Worm (Caenorhabditis elegans) whole organism, late embryonic: ENCODE data around the gene Y57E12AL.1.
"Not testable (repeated sequence)": the region's sequence is repeated elsewhere in the genome, so short reads cannot be mapped to it uniquely, and the experiment has no call there.

Experiments
- C08G9.2 ChIP-seq: sonication (generic microtip); optimal IDR thresholded peaks from 2 replicates; lab custom pipeline; 2016; ENCODE audit warnings: mild to moderate bottlenecking, missing genetic modification characterization, moderate library complexity, missing compliant biosample characterization
- C38D4.7 ChIP-seq: fragments of 200-800 bp; sonication (Bioruptor generic); optimal IDR thresholded peaks from 2 replicates; lab custom pipeline; 2018; ENCODE audit warnings: mild to moderate bottlenecking, missing genetic modification characterization, moderate library complexity, missing compliant biosample characterization
- F13H6.1 ChIP-seq: sonication (generic microtip); optimal IDR thresholded peaks from 2 replicates; lab custom pipeline; 2016; ENCODE audit warnings: missing genetic modification characterization, missing compliant biosample characterization
- K02D7.2 ChIP-seq: sonication (generic microtip); optimal IDR thresholded peaks from 2 replicates; lab custom pipeline; 2017; ENCODE audit warnings: mild to moderate bottlenecking, missing genetic modification characterization, missing compliant biosample characterization
- T23F11.4 ChIP-seq: fragments of 200-800 bp; sonication (Bioruptor generic); optimal IDR thresholded peaks from 2 replicates; lab custom pipeline; 2018; ENCODE audit warnings: mild to moderate bottlenecking, missing genetic modification characterization, missing compliant biosample characterization
- ahr-1 ChIP-seq: sonication (generic microtip); optimal IDR thresholded peaks from 2 replicates; lab custom pipeline; 2016; ENCODE audit warnings: missing genetic modification characterization, missing compliant biosample characterization
- ceh-24 ChIP-seq: sonication (generic microtip); optimal IDR thresholded peaks from 2 replicates; lab custom pipeline; 2016; ENCODE audit warnings: mild to moderate bottlenecking, missing genetic modification characterization, missing compliant biosample characterization
- ceh-31 ChIP-seq: sonication (generic microtip); optimal IDR thresholded peaks from 2 replicates; lab custom pipeline; 2016; ENCODE audit warnings: missing genetic modification characterization, missing compliant biosample characterization
- ceh-34 ChIP-seq: sonication (generic microtip); optimal IDR thresholded peaks from 2 replicates; lab custom pipeline; 2016; ENCODE audit warnings: mild to moderate bottlenecking, missing genetic modification characterization, missing compliant biosample characterization
- ceh-48 ChIP-seq: sonication (generic microtip); optimal IDR thresholded peaks from 2 replicates; lab custom pipeline; 2016; ENCODE audit warnings: missing genetic modification characterization, inconsistent platforms, missing compliant biosample characterization
- ceh-9 ChIP-seq: sonication (generic microtip); optimal IDR thresholded peaks from 2 replicates; lab custom pipeline; 2016; ENCODE audit warnings: mild to moderate bottlenecking, missing genetic modification characterization, inconsistent platforms, missing compliant biosample characterization
- dve-1 ChIP-seq: sonication (generic microtip); optimal IDR thresholded peaks from 2 replicates; lab custom pipeline; 2017; ENCODE audit warnings: antibody characterized with exemption, mild to moderate bottlenecking, missing genetic modification characterization, missing compliant biosample characterization
- ets-4 ChIP-seq: sonication (generic microtip); optimal IDR thresholded peaks from 2 replicates; lab custom pipeline; 2016; ENCODE audit warnings: missing genetic modification characterization, missing compliant biosample characterization
- fkh-6 ChIP-seq: sonication (generic microtip); optimal IDR thresholded peaks from 2 replicates; lab custom pipeline; 2016; ENCODE audit warnings: missing genetic modification characterization, missing compliant biosample characterization
- gmeb-2 ChIP-seq: sonication (generic microtip); optimal IDR thresholded peaks from 2 replicates; lab custom pipeline; 2016; ENCODE audit warnings: missing genetic modification characterization, inconsistent platforms, missing compliant biosample characterization
- hlh-13 ChIP-seq: fragments of 200-800 bp; sonication (Bioruptor generic); optimal IDR thresholded peaks from 2 replicates; lab custom pipeline; 2018; ENCODE audit warnings: mild to moderate bottlenecking, missing genetic modification characterization, missing compliant biosample characterization
- hlh-6 ChIP-seq: sonication (generic microtip); optimal IDR thresholded peaks from 2 replicates; lab custom pipeline; 2016; ENCODE audit warnings: missing genotype, missing genetic modification characterization, missing compliant biosample characterization
- hlh-8 ChIP-seq: sonication (generic microtip); optimal IDR thresholded peaks from 2 replicates; lab custom pipeline; 2016; ENCODE audit warnings: missing genotype, missing genetic modification characterization, missing compliant biosample characterization
- lim-6 ChIP-seq: sonication (generic microtip); optimal IDR thresholded peaks from 2 replicates; lab custom pipeline; 2016; ENCODE audit warnings: missing genetic modification characterization, missing compliant biosample characterization
- lin-11 ChIP-seq: fragments of 200-800 bp; sonication (Bioruptor generic); optimal IDR thresholded peaks from 2 replicates; lab custom pipeline; 2018; ENCODE audit warnings: mild to moderate bottlenecking, missing genetic modification characterization, missing compliant biosample characterization
- mec-3 ChIP-seq: sonication (generic microtip); optimal IDR thresholded peaks from 2 replicates; lab custom pipeline; 2016; ENCODE audit warnings: borderline replicate concordance, missing genetic modification characterization, missing compliant biosample characterization
- nhr-11 ChIP-seq: fragments of 150-350 bp; optimal IDR thresholded peaks from 2 replicates; lab custom pipeline; 2014; ENCODE audit warnings: missing biosample characterization, missing genetic modification characterization
- npax-4 ChIP-seq: sonication (generic microtip); optimal IDR thresholded peaks from 2 replicates; lab custom pipeline; 2016; ENCODE audit warnings: missing genetic modification characterization, missing compliant biosample characterization
- odd-2 ChIP-seq: sonication (generic microtip); optimal IDR thresholded peaks from 2 replicates; lab custom pipeline; 2017; ENCODE audit warnings: antibody characterized with exemption, mild to moderate bottlenecking, missing genetic modification characterization, missing compliant biosample characterization
- pag-3 ChIP-seq: sonication (generic microtip); optimal IDR thresholded peaks from 2 replicates; lab custom pipeline; 2016; ENCODE audit warnings: missing compliant biosample characterization, missing genetic modification characterization, borderline replicate concordance
- pat-9 ChIP-seq: fragments of 200-800 bp; sonication (Bioruptor generic); optimal IDR thresholded peaks from 2 replicates; lab custom pipeline; 2018; ENCODE audit warnings: mild to moderate bottlenecking, missing genetic modification characterization, moderate library complexity, missing compliant biosample characterization
- pha-4 ChIP-seq: fragments of 150-350 bp; optimal IDR thresholded peaks from 2 replicates; lab custom pipeline; 2018; ENCODE audit warnings: missing biosample characterization, missing genetic modification reagents, missing genetic modification characterization
- pqm-1 ChIP-seq: sonication (generic microtip); optimal IDR thresholded peaks from 2 replicates; lab custom pipeline; 2016; ENCODE audit warnings: missing genetic modification characterization, missing compliant biosample characterization
- pros-1 ChIP-seq: fragments of 150-350 bp; optimal IDR thresholded peaks from 2 replicates; lab custom pipeline; 2014; ENCODE audit warnings: missing biosample characterization, missing genetic modification reagents, missing genetic modification characterization
- ref-2 ChIP-seq: sonication (generic microtip); optimal IDR thresholded peaks from 2 replicates; lab custom pipeline; 2016; ENCODE audit warnings: missing genetic modification characterization, missing compliant biosample characterization
- syd-9 ChIP-seq: sonication (generic microtip); optimal IDR thresholded peaks from 2 replicates; lab custom pipeline; 2016; ENCODE audit warnings: mild to moderate bottlenecking, missing genetic modification characterization, moderate library complexity, missing compliant biosample characterization
- tbx-2 ChIP-seq: sonication (generic microtip); optimal IDR thresholded peaks from 2 replicates; lab custom pipeline; 2016; ENCODE audit warnings: missing genetic modification characterization, missing compliant biosample characterization
- ttx-3 ChIP-seq: sonication (generic microtip); optimal IDR thresholded peaks from 2 replicates; lab custom pipeline; 2016; ENCODE audit warnings: missing genetic modification reagents, missing genetic modification characterization, missing compliant biosample characterization
- unc-55 ChIP-seq: sonication (generic microtip); optimal IDR thresholded peaks from 2 replicates; lab custom pipeline; 2017; ENCODE audit warnings: missing biosample characterization, missing genetic modification reagents, missing genetic modification characterization
- zip-5 ChIP-seq: sonication (generic microtip); optimal IDR thresholded peaks from 2 replicates; lab custom pipeline; 2016; ENCODE audit warnings: missing genetic modification characterization, missing compliant biosample characterization

Y57E12AL.1 gene

DNA sequence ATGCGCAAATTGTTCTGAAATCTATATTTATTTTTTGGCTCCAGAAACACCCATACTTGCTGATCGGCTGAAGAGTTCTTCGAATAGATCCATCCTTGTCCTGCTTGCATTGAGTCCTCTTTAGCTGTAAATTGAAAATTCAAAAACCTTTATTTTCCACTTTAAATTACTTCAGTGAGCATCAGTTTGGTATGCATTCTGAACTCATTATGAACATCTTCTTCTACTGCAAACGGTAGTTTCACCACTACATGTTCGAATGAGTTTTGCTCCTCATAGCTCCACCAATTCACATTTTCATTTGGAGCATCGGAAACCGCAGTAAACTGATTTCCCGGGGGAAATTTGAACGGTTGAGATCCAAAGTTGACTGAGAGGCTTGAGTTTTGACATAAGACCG, 10.2 kb upstream of the Y57E12AL.1 start:
- no peak for TF ChIP-seq lin-11 (tag; lab: Kevin White, UChicago)
- TF ChIP-seq dve-1 (tag; lab: Kevin White, UChicago), result no peak

DNA sequence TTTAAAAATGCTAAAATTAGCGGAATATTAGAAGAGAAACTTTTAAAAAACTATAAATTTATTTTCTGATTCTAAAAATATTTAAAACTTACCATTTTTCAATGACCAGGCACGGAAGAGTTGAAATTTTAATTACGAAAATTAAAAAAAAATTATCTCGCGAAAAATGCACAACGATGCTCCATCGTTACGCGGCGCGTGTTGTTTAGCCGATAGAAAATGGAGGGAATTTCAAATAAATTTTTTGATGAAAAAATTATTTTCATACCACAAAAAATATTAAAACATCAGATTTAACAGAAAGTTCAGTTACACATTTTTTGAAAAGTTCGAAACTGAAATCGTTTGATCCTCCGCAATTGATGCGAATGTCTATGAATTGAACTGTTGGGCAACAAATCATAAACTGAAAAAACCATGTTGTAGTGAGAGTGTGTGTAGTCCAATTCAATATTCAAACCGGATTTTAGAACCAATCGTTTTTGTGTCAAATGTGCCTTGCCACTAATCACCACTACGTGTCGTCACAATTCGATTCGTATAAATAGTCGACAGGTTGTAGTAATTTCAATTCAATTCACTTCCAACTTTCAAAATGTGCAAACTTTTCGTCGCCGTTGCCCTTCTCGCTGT, 9.1 kb upstream of the Y57E12AL.1 start, which contains the start of the genes tofu-2 and spig-1:
tofu-2 (minus strand) TSS at position 116 of the 633 bp plus-strand sequence.
spig-1 (plus strand) TSS at position 583 of the 633 bp plus-strand sequence.
- TF ChIP-seq K02D7.2 (tag; lab: Kevin White, UChicago), result no peak

DNA sequence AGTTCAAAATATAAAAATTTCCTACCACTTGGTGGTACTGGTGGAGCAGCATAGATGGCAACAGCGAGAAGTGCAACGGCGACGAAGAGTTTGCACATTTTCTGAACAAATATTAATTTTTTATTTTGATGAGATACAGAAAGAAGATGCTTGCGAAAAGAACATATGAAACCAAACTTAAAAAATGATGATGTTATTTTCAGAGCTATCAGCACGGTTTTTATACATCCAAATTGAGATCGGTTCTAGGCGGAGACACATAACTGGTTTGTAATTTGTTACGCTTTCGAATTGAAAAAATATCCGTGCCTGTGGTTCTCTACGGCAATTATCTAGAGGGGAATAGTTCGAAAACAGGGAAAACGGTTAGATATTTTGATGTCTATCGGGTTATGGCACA, 7.2 kb upstream of the Y57E12AL.1 start, which contains the start of gene txt-17:
txt-17 (minus strand) TSS at position 101 of the 400 bp plus-strand sequence.
- TF ChIP-seq ets-4, result no peak
- TF ChIP-seq C08G9.2, result no peak
- TF ChIP-seq C38D4.7, result no peak
- TF ChIP-seq ttx-3, result no peak
- no peak for TF ChIP-seq ceh-24
- TF ChIP-seq npax-4, result no peak
- TF ChIP-seq syd-9 (tag; lab: Kevin White, UChicago), result no peak
- TF ChIP-seq pqm-1 (tag; lab: Kevin White, UChicago), result no peak
- no peak for TF ChIP-seq pag-3 (tag; lab: Kevin White, UChicago)
- no peak for TF ChIP-seq zip-5 (tag; lab: Kevin White, UChicago)
- TF ChIP-seq F13H6.1 (tag; lab: Kevin White, UChicago), result no peak
- TF ChIP-seq ceh-9 (tag; lab: Kevin White, UChicago), result no peak
- TF ChIP-seq pha-4 (tag; lab: Kevin White, UChicago), result no peak
- TF ChIP-seq T23F11.4 (GFP tag; lab: Kevin White, UChicago), result no peak

DNA sequence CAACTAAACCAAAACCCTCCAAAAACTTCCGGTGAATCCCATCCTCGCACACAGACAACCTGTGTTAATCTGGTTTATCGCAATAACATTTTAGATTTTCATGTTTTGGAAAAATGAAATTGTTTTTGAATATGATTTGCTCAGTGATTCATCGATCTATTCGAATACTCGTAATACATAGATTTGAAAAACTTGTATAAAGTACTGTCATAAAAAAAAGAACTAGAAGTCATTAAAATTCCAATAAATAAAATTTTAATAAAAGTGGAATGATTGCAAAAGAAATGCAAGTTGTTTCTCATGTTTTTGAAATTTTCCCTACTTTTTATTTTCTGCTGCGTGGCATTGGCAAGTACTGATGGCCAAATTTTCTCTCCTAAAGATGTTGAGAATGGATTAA, 5.7 kb upstream of the Y57E12AL.1 start, which contains the start of gene spig-8:
spig-8 (plus strand) TSS at position 301 of the 400 bp plus-strand sequence.
- TF ChIP-seq tbx-2 (tag; lab: Kevin White, UChicago) (no peak), ceh-31 (tag; lab: Kevin White, UChicago) (no peak), lim-6 (no peak), pat-9 (tag; lab: Kevin White, UChicago) (no peak), ahr-1 (no peak), lin-11 (tag; lab: Kevin White, UChicago) (no peak), nhr-11 (tag; lab: Kevin White, UChicago) (no peak), odd-2 (no peak), fkh-6 (tag; lab: Kevin White, UChicago) (no peak), pros-1 (no peak), F13H6.1 (tag; lab: Kevin White, UChicago) (no peak), hlh-8 (tag; lab: Kevin White, UChicago) (no peak), hlh-13 (GFP tag; lab: Kevin White, UChicago) (no peak), ceh-24 (no peak)
- TF ChIP-seq, all 69 proteins: peak for 0

DNA sequence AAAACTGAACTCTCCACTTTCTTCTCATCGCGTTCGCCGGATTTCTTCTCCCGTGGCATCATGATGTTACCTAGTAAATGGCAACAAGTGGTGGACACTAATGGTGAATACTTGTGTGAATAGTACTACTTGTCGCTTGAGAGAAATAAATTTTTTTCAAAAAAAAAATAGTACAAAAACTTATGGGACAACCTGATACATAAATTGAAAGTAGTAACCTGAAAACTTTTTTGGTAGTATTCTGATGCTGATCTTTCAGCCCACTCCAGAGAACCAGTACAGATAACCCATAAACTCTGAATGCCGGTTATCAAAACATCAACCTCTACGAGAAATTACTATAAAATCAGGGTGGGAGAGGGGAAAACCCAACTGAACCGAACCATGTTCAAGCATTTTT, 2.5 kb upstream of the Y57E12AL.1 start, which contains the start of gene Y57E12AL.2:
Y57E12AL.2 (plus strand) TSS at position 301 of the 400 bp plus-strand sequence.
- not testable (repeated sequence) for TF ChIP-seq ceh-31 (tag; lab: Kevin White, UChicago); pag-3 (tag; lab: Kevin White, UChicago); mec-3

DNA sequence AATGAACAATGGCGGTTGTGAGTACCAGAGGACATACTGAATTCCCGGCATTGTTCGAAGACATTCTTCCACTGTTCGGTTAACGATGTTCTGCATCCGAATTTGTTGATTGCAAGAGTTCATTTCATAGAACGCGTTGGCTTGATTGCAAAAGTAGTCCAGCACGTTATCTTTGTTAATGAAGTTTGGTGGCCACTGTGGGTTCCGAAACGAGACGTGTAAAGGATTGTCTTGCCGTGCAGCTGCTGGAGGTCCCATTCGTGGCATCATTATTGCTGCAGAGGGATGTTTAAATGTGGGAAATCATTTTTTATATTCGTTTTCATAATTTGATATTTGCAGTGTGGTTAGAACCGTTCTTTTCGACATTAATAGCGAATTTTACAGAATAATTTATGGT, 980 bp upstream of the Y57E12AL.1 start, which contains the start of gene mdt-6:
mdt-6 (minus strand) TSS at position 275 of the 400 bp plus-strand sequence.
- no peak for TF ChIP-seq ceh-48 (tag; lab: Kevin White, UChicago)
- TF ChIP-seq ceh-34, result no peak
- TF ChIP-seq ref-2 (tag; lab: Kevin White, UChicago), result no peak
- TF ChIP-seq hlh-6 (tag; lab: Kevin White, UChicago), result no peak
- TF ChIP-seq gmeb-2 (tag; lab: Kevin White, UChicago), result no peak
- TF ChIP-seq unc-55 (GFP tag; lab: Kevin White, UChicago), result no peak
- no peak for TF ChIP-seq mec-3
- TF ChIP-seq npax-4, result no peak
- no peak for TF ChIP-seq ets-4
